Worm (Caenorhabditis elegans) whole organism, midembryonic: ENCODE measurements around the gene W06G6.15.

Source experiments
- cog-1 ChIP-seq: sonication (generic microtip); optimal IDR thresholded peaks from 2 replicates; lab custom pipeline; 2016; ENCODE audit warnings: missing genetic modification characterization, missing compliant biosample characterization
- flt-1 ChIP-seq: fragments of 200-800 bp; sonication (Bioruptor generic); IDR thresholded peaks from 2 replicates; pipeline ENCODE4 v1.3.6; 2022; ENCODE audit warnings: missing genetic modification characterization, missing compliant biosample characterization
- klf-2 ChIP-seq: fragments of 200-800 bp; sonication (Bioruptor generic); conservative IDR thresholded peaks from 2 replicates; pipeline ENCODE4 v1.3.6; 2022; ENCODE audit warnings: missing genetic modification reagents, missing genetic modification characterization, missing compliant biosample characterization
- med-1 ChIP-seq: sonication (generic microtip); optimal IDR thresholded peaks from 2 replicates; lab custom pipeline; 2017; ENCODE audit warnings: missing genetic modification characterization, mild to moderate bottlenecking, missing compliant biosample characterization, antibody characterized with exemption, missing genetic modification reagents; ENCODE audit not compliant: insufficient read depth
- ref-1 ChIP-seq: fragments of 200-800 bp; sonication (Bioruptor generic); conservative IDR thresholded peaks from 2 replicates; pipeline ENCODE4 v1.3.6; 2022; ENCODE audit warnings: missing genetic modification reagents, missing genetic modification characterization, missing compliant biosample characterization
- tab-1 ChIP-seq: fragments of 200-800 bp; sonication (Bioruptor generic); IDR thresholded peaks from 2 replicates; pipeline ENCODE4 v1.3.6; 2022; ENCODE audit warnings: missing genetic modification characterization, missing compliant biosample characterization
- ztf-23 ChIP-seq: fragments of 200-800 bp; sonication (Bioruptor generic); IDR thresholded peaks from 2 replicates; pipeline ENCODE4 v1.3.6; 2022; ENCODE audit warnings: missing genetic modification reagents, missing genetic modification characterization, missing compliant biosample characterization
- ztf-29 ChIP-seq: fragments of 200-800 bp; sonication (Bioruptor generic); IDR thresholded peaks from 2 replicates; pipeline ENCODE4 v1.3.6; 2022; ENCODE audit warnings: missing genetic modification reagents, missing genetic modification characterization, missing compliant biosample characterization

DNA sequence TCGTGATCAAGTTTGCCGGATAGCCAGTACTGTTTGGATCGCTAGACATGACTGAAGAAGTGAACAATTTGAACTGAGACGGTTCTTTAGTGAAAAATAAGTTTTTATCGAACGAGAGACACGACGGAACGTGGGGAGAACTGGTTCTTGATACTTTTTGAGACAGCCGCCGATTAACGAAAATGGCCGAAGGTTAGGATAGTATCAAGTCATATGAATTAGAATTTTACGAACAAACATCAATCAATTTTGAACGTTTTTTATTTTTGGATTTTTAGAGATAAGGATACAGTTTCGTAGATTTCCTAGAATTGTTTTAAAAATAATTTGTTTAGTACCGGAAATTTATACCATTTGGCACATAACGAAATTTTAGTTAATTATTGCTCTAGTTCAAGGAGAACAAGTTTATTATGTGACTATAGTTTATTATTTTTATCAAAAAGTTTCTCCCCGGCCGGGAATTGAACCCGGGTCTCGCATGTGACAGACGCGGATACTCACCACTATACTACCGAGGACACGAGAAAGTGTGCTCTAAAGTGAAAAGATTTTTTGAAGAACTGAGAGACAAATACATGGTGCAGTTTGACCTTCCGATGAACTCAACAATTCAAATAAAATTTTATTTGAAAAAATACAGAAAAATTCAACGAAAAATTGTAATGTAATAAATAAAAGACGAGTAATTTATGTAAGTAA lies 5.9 kb upstream of the W06G6.15 start, which contains the start of gene W06G6.20:
- TF ChIP-seq ztf-29 (GFP tag; lab: Robert Waterston, UW) (no peak), cog-1 (tag; lab: Kevin White, UChicago) (no peak), tab-1 (no peak), klf-2 (GFP tag; lab: Robert Waterston, UW) (no peak), ztf-23 (no peak), ref-1 (GFP tag; lab: Robert Waterston, UW) (no peak), flt-1 (GFP tag; lab: Robert Waterston, UW) (no peak), med-1 (GFP tag; lab: Kevin White, UChicago) (no peak)
